Fruit fly (Drosophila melanogaster): ENCODE measurements around the gene sgg.
A peak's percentile ranks its signal among the peaks of the same experiment; 100 is the strongest.

DNA sequence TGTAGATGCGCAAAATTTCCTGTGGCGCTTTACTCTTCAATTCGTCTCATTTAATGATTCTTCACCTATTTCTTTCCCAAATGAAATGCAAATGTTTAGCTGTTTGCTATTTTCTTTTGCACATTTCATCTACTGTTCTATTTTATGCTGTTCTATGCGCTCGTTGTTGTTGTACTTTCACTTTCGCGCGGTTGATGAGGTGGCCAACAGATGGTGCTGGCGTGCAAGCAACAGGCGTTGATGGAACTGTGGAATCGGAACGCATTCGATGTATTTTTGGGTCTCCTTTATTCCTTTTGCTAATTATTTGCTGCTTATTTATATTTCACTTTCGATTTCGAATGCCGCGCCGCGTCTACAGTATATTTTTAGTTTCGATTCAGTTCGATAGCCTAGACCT lies 22.2 kb downstream of the sgg start:
- TF ChIP-seq CG7271 (tag; optimal IDR thresholded peaks at IDR 0.05) (no peak), CG11093 (GFP tag; IDR thresholded peaks at IDR 0.05) (no peak), CG12219 (GFP tag; optimal IDR thresholded peaks at IDR 0.05) (no peak), usp (GFP tag; optimal IDR thresholded peaks at IDR 0.05) (no peak), Dll (GFP tag; IDR thresholded peaks at IDR 0.05; ENCODE audit: partially characterized antibody) (no peak), CTCF (GFP tag; optimal IDR thresholded peaks at IDR 0.05) (peak; percentile 88), Bteb2 (GFP tag; optimal IDR thresholded peaks at IDR 0.05) (no peak), CG30403 (GFP tag; optimal IDR thresholded peaks at IDR 0.05) (no peak)

All from whole organism, embryonic.